Worm (Caenorhabditis elegans) whole organism, midembryonic: ENCODE data around the gene del-1.

Experiments used
- T22C8.4 ChIP-seq: fragments of 200-800 bp; sonication (Bioruptor generic); IDR thresholded peaks from 2 replicates; pipeline ENCODE4 v1.3.6; 2022; ENCODE audit warnings: missing genetic modification characterization, missing compliant biosample characterization
- cog-1 ChIP-seq: sonication (generic microtip); optimal IDR thresholded peaks from 2 replicates; lab custom pipeline; 2016; ENCODE audit warnings: missing genetic modification characterization, missing compliant biosample characterization
- flt-1 ChIP-seq: fragments of 200-800 bp; sonication (Bioruptor generic); IDR thresholded peaks from 2 replicates; pipeline ENCODE4 v1.3.6; 2022; ENCODE audit warnings: missing genetic modification characterization, missing compliant biosample characterization
- klf-2 ChIP-seq: fragments of 200-800 bp; sonication (Bioruptor generic); conservative IDR thresholded peaks from 2 replicates; pipeline ENCODE4 v1.3.6; 2022; ENCODE audit warnings: missing genetic modification reagents, missing genetic modification characterization, missing compliant biosample characterization
- med-1 ChIP-seq: sonication (generic microtip); optimal IDR thresholded peaks from 2 replicates; lab custom pipeline; 2017; ENCODE audit warnings: missing genetic modification characterization, mild to moderate bottlenecking, missing compliant biosample characterization, antibody characterized with exemption, missing genetic modification reagents; ENCODE audit not compliant: insufficient read depth
- ref-1 ChIP-seq: fragments of 200-800 bp; sonication (Bioruptor generic); conservative IDR thresholded peaks from 2 replicates; pipeline ENCODE4 v1.3.6; 2022; ENCODE audit warnings: missing genetic modification reagents, missing genetic modification characterization, missing compliant biosample characterization
- tab-1 ChIP-seq: fragments of 200-800 bp; sonication (Bioruptor generic); IDR thresholded peaks from 2 replicates; pipeline ENCODE4 v1.3.6; 2022; ENCODE audit warnings: missing genetic modification characterization, missing compliant biosample characterization
- ztf-23 ChIP-seq: fragments of 200-800 bp; sonication (Bioruptor generic); IDR thresholded peaks from 2 replicates; pipeline ENCODE4 v1.3.6; 2022; ENCODE audit warnings: missing genetic modification reagents, missing genetic modification characterization, missing compliant biosample characterization
- ztf-29 ChIP-seq: fragments of 200-800 bp; sonication (Bioruptor generic); IDR thresholded peaks from 2 replicates; pipeline ENCODE4 v1.3.6; 2022; ENCODE audit warnings: missing genetic modification reagents, missing genetic modification characterization, missing compliant biosample characterization

The del-1 gene

DNA sequence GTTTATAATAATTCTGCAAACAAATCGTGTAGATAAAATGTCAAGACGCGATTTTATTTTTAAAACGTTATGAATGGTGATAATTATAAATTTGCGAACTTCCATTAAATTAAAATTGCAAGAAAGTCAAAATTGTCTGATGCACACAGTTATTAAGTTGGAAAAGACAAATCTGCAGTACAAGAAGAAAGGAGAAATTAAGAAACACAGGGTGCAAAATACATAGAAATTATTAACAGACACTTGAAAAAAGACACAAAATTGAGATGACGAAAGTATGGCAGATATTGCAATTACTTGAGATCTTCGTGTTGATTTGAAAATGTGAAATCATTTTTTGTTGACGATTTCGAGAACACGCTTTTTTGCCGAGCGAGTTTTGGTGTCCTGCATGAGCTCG, 26.4 kb upstream of the del-1 start:
- TF ChIP-seq ztf-23 (GFP tag; lab: Robert Waterston, UW), result no peak
- TF ChIP-seq med-1 (GFP tag; lab: Kevin White, UChicago), result no peak
- TF ChIP-seq cog-1 (tag; lab: Kevin White, UChicago), result no peak
- no peak for TF ChIP-seq klf-2
- no peak for TF ChIP-seq tab-1 (GFP tag; lab: Robert Waterston, UW)
- no peak for TF ChIP-seq flt-1 (GFP tag; lab: Robert Waterston, UW)
- no peak for TF ChIP-seq ztf-29
- TF ChIP-seq ref-1 (GFP tag; lab: Robert Waterston, UW), result no peak
- TF ChIP-seq T22C8.4 (GFP tag; lab: Robert Waterston, UW), result no peak

ce11 chrX:14243345-14243961, 24.4 kb upstream of the del-1 start, which contains the start of gene K04C1.3:
Gene K04C1.3, minus strand, starts transcription at chrX:14243395.
- TF ChIP-seq med-1 (GFP tag; lab: Kevin White, UChicago), result no peak
- TF ChIP-seq klf-2, result no peak

DNA sequence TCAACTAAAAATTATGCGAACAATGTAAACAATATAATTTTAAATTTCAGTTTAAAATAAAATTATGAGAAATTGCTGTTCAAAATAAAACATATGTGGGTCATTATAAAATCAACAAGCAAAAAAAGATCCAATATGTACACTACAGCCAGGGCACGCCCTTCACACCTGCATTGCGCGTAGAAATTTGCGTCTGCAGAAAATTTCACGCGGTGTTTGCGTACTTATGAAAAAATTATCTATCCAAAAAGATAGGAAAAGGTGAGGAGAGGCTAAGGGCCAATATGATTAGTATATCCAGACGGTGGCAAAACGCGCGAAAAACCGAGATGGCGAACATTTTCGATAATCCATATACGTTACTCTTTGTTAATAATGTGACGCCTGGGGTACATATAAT, 23.4 kb upstream of the del-1 start:
- TF ChIP-seq ref-1 (GFP tag; lab: Robert Waterston, UW) (no peak), T22C8.4 (GFP tag; lab: Robert Waterston, UW) (no peak), flt-1 (GFP tag; lab: Robert Waterston, UW) (no peak), ztf-23 (GFP tag; lab: Robert Waterston, UW) (no peak), cog-1 (tag; lab: Kevin White, UChicago) (no peak), ztf-29 (no peak)

- TF ChIP-seq ztf-23 (GFP tag; lab: Robert Waterston, UW), result no peak
- TF ChIP-seq med-1 (GFP tag; lab: Kevin White, UChicago), result no peak
- no peak for TF ChIP-seq ztf-29
- TF ChIP-seq T22C8.4 (GFP tag; lab: Robert Waterston, UW), result no peak
- no peak for TF ChIP-seq cog-1 (tag; lab: Kevin White, UChicago)
- no peak for TF ChIP-seq tab-1 (GFP tag; lab: Robert Waterston, UW)
- TF ChIP-seq klf-2, result no peak
- TF ChIP-seq ref-1 (GFP tag; lab: Robert Waterston, UW), result no peak
- no peak for TF ChIP-seq flt-1 (GFP tag; lab: Robert Waterston, UW)
Observed at ce11 chrX:14246518-14246917, 21.4 kb upstream of the del-1 start, which contains the start of gene mlc-6. Gene mlc-6, minus strand, starts transcription at chrX:14246618.

DNA sequence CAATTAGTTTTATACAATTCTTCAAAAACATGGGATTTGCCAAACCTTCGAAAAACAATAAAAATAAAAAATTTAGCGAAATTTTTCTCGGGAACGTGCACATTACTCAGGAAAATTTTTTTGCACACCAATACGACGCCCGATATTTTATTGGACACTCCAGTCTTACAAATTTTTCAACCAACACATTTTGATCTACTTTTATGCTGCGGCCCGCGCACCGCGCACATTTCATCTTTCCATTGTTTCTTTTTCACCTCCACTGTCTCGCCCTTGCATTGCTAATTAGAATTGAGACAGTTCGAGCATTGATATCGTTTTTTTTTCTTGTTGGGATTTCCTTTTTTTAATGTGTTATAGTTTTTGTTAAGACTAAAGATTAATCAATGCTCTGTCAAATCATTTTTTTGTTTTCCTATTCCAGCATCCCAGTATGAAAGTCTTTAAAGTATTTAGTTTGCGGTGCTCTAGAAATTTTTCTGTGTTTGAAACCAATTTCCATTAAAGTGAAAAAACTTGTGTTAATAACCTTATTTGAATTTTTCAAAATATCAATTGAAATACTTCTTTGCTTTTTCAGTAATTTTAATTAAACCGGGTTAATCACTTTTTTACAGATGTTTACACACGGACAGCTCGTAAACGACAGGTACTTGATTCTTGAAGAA, 20.3 kb upstream of the del-1 start, which contains the start of gene K04C1.5:
K04C1.5 (plus strand) TSS at position 618 of the 668 bp plus-strand sequence.
- no peak for TF ChIP-seq ztf-29
- TF ChIP-seq T22C8.4 (GFP tag; lab: Robert Waterston, UW), result no peak
- no peak for TF ChIP-seq klf-2
- TF ChIP-seq cog-1 (tag; lab: Kevin White, UChicago), result no peak
- no peak for TF ChIP-seq ref-1 (GFP tag; lab: Robert Waterston, UW)
- no peak for TF ChIP-seq tab-1 (GFP tag; lab: Robert Waterston, UW)
- TF ChIP-seq med-1 (GFP tag; lab: Kevin White, UChicago), result no peak
- TF ChIP-seq flt-1 (GFP tag; lab: Robert Waterston, UW), result no peak
- TF ChIP-seq ztf-23 (GFP tag; lab: Robert Waterston, UW), result no peak

DNA sequence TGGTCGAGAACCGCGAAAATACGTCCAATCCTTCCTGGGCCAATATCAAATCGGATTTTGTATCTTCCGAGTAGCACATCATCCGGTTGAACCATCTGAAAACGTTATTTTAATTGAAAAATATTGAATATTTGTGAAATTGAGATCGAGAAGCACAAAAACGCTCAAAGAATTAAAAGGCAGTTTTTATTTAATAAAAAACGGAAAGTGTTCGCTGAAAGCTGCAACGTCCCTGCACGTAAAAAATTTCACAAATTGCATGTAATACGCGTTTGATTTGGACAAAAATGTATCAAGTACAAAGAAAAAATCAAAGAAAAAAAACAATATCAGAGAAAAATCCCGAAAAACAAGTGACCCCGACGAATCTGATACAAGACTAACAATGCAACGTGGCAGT, 15.8 kb upstream of the del-1 start, which contains the start of gene E02H4.6:
E02H4.6 (minus strand) TSS at position 101 of the 400 bp plus-strand sequence.
- TF ChIP-seq ref-1 (GFP tag; lab: Robert Waterston, UW) (no peak), cog-1 (tag; lab: Kevin White, UChicago) (no peak), T22C8.4 (GFP tag; lab: Robert Waterston, UW) (no peak), ztf-23 (GFP tag; lab: Robert Waterston, UW) (no peak), flt-1 (GFP tag; lab: Robert Waterston, UW) (no peak), klf-2 (no peak), ztf-29 (no peak), tab-1 (GFP tag; lab: Robert Waterston, UW) (no peak)

DNA sequence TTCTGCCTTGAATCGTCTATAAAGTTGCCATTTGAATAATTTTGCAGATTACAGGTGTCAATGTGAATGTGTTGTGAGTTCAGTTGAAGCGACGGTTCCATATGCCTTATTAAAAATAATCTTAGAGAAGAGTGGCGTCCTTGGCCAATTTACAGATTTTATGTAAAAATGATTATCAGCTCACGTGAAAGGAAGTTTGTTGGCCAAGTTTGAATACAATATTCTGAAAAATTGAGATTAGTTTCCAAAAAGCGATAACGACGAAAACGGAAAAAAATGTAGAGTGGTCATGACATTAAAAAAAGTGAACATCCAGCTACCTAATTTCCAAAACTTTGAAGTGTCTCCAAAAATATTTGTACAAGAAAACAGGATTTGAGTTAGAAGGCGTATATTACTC, 12.8 kb upstream of the del-1 start, which contains the start of gene E02H4.5:
E02H4.5 (minus strand) TSS at position 101 of the 400 bp plus-strand sequence.
- no peak for TF ChIP-seq ztf-23 (GFP tag; lab: Robert Waterston, UW)
- no peak for TF ChIP-seq ztf-29
- no peak for TF ChIP-seq cog-1 (tag; lab: Kevin White, UChicago)
- no peak for TF ChIP-seq klf-2
- TF ChIP-seq tab-1 (GFP tag; lab: Robert Waterston, UW), result no peak
- no peak for TF ChIP-seq ref-1 (GFP tag; lab: Robert Waterston, UW)
- no peak for TF ChIP-seq med-1 (GFP tag; lab: Kevin White, UChicago)

DNA sequence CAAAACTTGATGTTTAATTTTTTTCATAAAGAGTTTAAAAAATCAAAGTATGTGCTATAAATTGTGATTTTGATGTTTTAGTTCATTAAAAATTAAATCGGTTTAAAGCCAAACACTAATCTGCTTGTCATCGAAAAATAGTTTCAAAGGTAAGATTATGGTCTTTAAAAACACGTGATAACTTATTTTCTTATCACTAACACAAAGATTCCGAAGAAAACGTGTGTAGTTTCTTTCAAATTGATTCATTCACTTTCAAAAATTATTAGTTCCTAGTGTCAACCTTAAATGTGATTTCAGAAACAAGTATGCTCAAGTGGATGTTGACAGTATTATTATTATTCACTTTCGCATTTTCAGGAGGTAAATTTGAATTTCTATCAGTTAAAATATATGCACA, 11.9 kb upstream of the del-1 start, which contains the start of gene E02H4.7:
E02H4.7 (plus strand) TSS at position 301 of the 400 bp plus-strand sequence.
- TF ChIP-seq ref-1 (GFP tag; lab: Robert Waterston, UW) (no peak), tab-1 (GFP tag; lab: Robert Waterston, UW) (no peak), klf-2 (no peak), T22C8.4 (GFP tag; lab: Robert Waterston, UW) (no peak), cog-1 (tag; lab: Kevin White, UChicago) (no peak), ztf-23 (GFP tag; lab: Robert Waterston, UW) (no peak), ztf-29 (no peak), flt-1 (GFP tag; lab: Robert Waterston, UW) (no peak), med-1 (GFP tag; lab: Kevin White, UChicago) (no peak)

DNA sequence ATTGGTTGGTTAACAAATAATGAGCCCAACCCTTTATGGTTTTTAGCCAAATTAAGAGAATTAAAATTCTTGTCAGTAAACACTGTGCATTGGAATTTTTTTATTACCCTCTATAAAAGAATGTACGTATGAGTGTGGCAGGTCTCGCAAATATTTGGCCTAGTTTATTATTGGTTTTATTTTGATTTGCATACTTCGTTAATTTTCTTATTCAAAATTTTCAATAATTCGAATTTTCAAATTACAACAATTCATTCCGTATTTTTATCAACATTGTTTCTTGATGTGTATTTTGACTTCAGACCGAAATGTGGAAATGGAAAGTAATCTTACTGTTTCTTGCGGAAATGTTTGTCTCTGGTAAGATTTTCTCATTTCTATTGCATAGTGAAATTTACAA, 10.2 kb upstream of the del-1 start, which contains the start of gene E02H4.4:
E02H4.4 (plus strand) TSS at position 301 of the 400 bp plus-strand sequence.
- TF ChIP-seq klf-2, result no peak
- TF ChIP-seq ztf-23 (GFP tag; lab: Robert Waterston, UW), result no peak
- no peak for TF ChIP-seq tab-1 (GFP tag; lab: Robert Waterston, UW)
- TF ChIP-seq T22C8.4 (GFP tag; lab: Robert Waterston, UW), result no peak
